Fruit fly (Drosophila melanogaster) whole organism, embryonic: ENCODE measurements around the gene CG12115.

Experiments used
- B-H1 ChIP-seq: fragments of 200-800 bp; sonication (Bioruptor generic); IDR thresholded peaks from 3 replicates; pipeline ENCODE4 v1.3.6; 2022; ENCODE audit warnings: missing biosample characterization, missing genetic modification characterization
- Blimp-1 ChIP-seq: fragments of 200-800 bp; sonication (Bioruptor generic); optimal IDR thresholded peaks from 3 replicates; lab custom pipeline; 2018; ENCODE audit warnings: missing biosample characterization, missing genetic modification characterization, mild to moderate bottlenecking, moderate library complexity, missing genetic modification reagents
- Bteb2 ChIP-seq: fragments of 200-800 bp; sonication (Bioruptor generic); optimal IDR thresholded peaks from 2 replicates; lab custom pipeline; 2016; ENCODE audit warnings: missing biosample characterization, missing genetic modification characterization
- CG10321 ChIP-seq: fragments of 200-800 bp; sonication (Bioruptor generic); IDR thresholded peaks from 2 replicates; pipeline ENCODE4 v1.3.6; 2022; ENCODE audit warnings: missing biosample characterization, missing genetic modification characterization
- CG11456 ChIP-seq: fragments of 200-800 bp; sonication (Bioruptor generic); IDR thresholded peaks from 3 replicates; pipeline ENCODE4 v1.3.6; 2022; ENCODE audit warnings: missing biosample characterization, missing genetic modification characterization
- CG15601 ChIP-seq: fragments of 200-800 bp; sonication (Bioruptor generic); optimal IDR thresholded peaks from 3 replicates; lab custom pipeline; 2019; ENCODE audit warnings: missing biosample characterization, mild to moderate bottlenecking, missing genetic modification characterization, moderate library complexity
- CG17328 ChIP-seq: fragments of 200-800 bp; sonication (Bioruptor generic); IDR thresholded peaks from 2 replicates; pipeline ENCODE4 v1.3.6; 2022; ENCODE audit warnings: missing biosample characterization, missing genetic modification characterization
- CG17612 ChIP-seq: fragments of 200-800 bp; sonication (Bioruptor generic); IDR thresholded peaks from 2 replicates; pipeline ENCODE4 v1.3.6; 2022; ENCODE audit warnings: missing biosample characterization, missing genetic modification characterization
- CG2116 ChIP-seq: fragments of 200-800 bp; sonication (Bioruptor generic); optimal IDR thresholded peaks from 3 replicates; lab custom pipeline; 2018; ENCODE audit warnings: missing biosample characterization, mild to moderate bottlenecking, missing genetic modification characterization
- CG32772 ChIP-seq: fragments of 200-800 bp; sonication (Bioruptor generic); IDR thresholded peaks from 2 replicates; pipeline ENCODE4 v1.3.6; 2022; ENCODE audit warnings: missing biosample characterization, missing genetic modification characterization
- CG33213 ChIP-seq: fragments of 200-800 bp; sonication (Bioruptor generic); optimal IDR thresholded peaks from 3 replicates; lab custom pipeline; 2016; ENCODE audit warnings: missing biosample characterization, missing genetic modification characterization
- CG34376 ChIP-seq: fragments of 200-800 bp; sonication (Bioruptor generic); optimal IDR thresholded peaks from 2 replicates; lab custom pipeline; 2018; ENCODE audit warnings: missing biosample characterization, mild to moderate bottlenecking, missing genetic modification characterization
- CG4360 ChIP-seq: fragments of 200-800 bp; sonication (Bioruptor generic); IDR thresholded peaks from 2 replicates; pipeline ENCODE4 v1.3.6; 2022; ENCODE audit warnings: missing biosample characterization, missing genetic modification characterization
- CG4424 ChIP-seq: fragments of 200-800 bp; sonication (Bioruptor generic); optimal IDR thresholded peaks from 3 replicates; lab custom pipeline; 2016; ENCODE audit warnings: missing biosample characterization, missing genetic modification characterization
- CG6765 ChIP-seq: fragments of 200-800 bp; sonication (Bioruptor generic); optimal IDR thresholded peaks from 3 replicates; lab custom pipeline; 2017; ENCODE audit warnings: missing biosample characterization, mild to moderate bottlenecking, missing genetic modification characterization
- CG7556 ChIP-seq: fragments of 200-800 bp; sonication (Bioruptor generic); optimal IDR thresholded peaks from 2 replicates; lab custom pipeline; 2017; ENCODE audit warnings: missing biosample characterization, mild to moderate bottlenecking, missing genetic modification characterization
- CG7745 ChIP-seq: fragments of 200-800 bp; sonication (Bioruptor generic); optimal IDR thresholded peaks from 2 replicates; lab custom pipeline; 2018; ENCODE audit warnings: missing biosample characterization, mild to moderate bottlenecking, missing genetic modification characterization, moderate library complexity
- CG8765 ChIP-seq: fragments of 200-800 bp; sonication (Bioruptor generic); IDR thresholded peaks from 2 replicates; pipeline ENCODE4 v1.3.6; 2022; ENCODE audit warnings: missing biosample characterization, missing genetic modification characterization
- CTCF ChIP-seq: fragments of 200-800 bp; sonication (Bioruptor generic); optimal IDR thresholded peaks from 2 replicates; lab custom pipeline; 2017; ENCODE audit warnings: missing biosample characterization, mild to moderate bottlenecking, missing genetic modification characterization, moderate library complexity
- Dek ChIP-seq: fragments of 200-800 bp; sonication (Bioruptor generic); optimal IDR thresholded peaks from 3 replicates; lab custom pipeline; 2019; ENCODE audit warnings: missing biosample characterization, mild to moderate bottlenecking, missing genetic modification characterization, moderate library complexity
- ERR ChIP-seq: fragments of 200-800 bp; sonication (Bioruptor generic); optimal IDR thresholded peaks from 2 replicates; lab custom pipeline; 2016; ENCODE audit warnings: missing biosample characterization, missing genetic modification characterization
- Elba2 ChIP-seq: fragments of 200-800 bp; sonication (Bioruptor generic); optimal IDR thresholded peaks from 3 replicates; lab custom pipeline; 2016; ENCODE audit warnings: missing biosample characterization, missing genetic modification characterization
- HLH3B ChIP-seq: fragments of 200-800 bp; sonication (Bioruptor generic); IDR thresholded peaks from 2 replicates; pipeline ENCODE4 v1.3.6; 2022; ENCODE audit warnings: missing biosample characterization, missing genetic modification characterization
- HLH4C ChIP-seq: fragments of 200-800 bp; sonication (Bioruptor generic); IDR thresholded peaks from 3 replicates; pipeline ENCODE4 v1.3.6; 2022; ENCODE audit warnings: missing biosample characterization, missing genetic modification characterization; ENCODE audit not compliant: partially characterized antibody
- Max ChIP-seq: fragments of 200-800 bp; sonication (Bioruptor generic); optimal IDR thresholded peaks from 2 replicates; lab custom pipeline; 2016; ENCODE audit warnings: missing biosample characterization, mild to moderate bottlenecking, missing genetic modification characterization
- Med ChIP-seq: fragments of 200-800 bp; sonication (Bioruptor generic); peaks from one replicate; lab custom pipeline; 2016; ENCODE audit warnings: missing biosample characterization, missing genetic modification characterization, mild to moderate bottlenecking, inconsistent platforms, moderate library complexity
- Meics ChIP-seq: fragments of 200-800 bp; sonication (Bioruptor generic); optimal IDR thresholded peaks from 2 replicates; lab custom pipeline; 2017; ENCODE audit warnings: missing biosample characterization, mild to moderate bottlenecking, missing genetic modification characterization
- Nf-YC ChIP-seq: fragments of 200-800 bp; optimal IDR thresholded peaks from 3 replicates; lab custom pipeline; 2019; ENCODE audit warnings: missing biosample characterization, mild to moderate bottlenecking, missing genetic modification characterization, moderate library complexity
- Poxn ChIP-seq: fragments of 200-800 bp; sonication (Bioruptor generic); IDR thresholded peaks from 2 replicates; pipeline ENCODE4 v1.3.6; 2022; ENCODE audit warnings: missing biosample characterization, missing genetic modification characterization
- Rfx ChIP-seq: fragments of 200-800 bp; sonication (Bioruptor generic); IDR thresholded peaks from 2 replicates; pipeline ENCODE4 v1.3.6; 2022; ENCODE audit warnings: missing biosample characterization, missing genetic modification characterization
- Sry-β ChIP-seq: fragments of 200-800 bp; sonication (Bioruptor generic); optimal IDR thresholded peaks from 2 replicates; lab custom pipeline; 2018; ENCODE audit warnings: missing biosample characterization, mild to moderate bottlenecking, missing genetic modification characterization, moderate library complexity
- caup ChIP-seq: fragments of 200-800 bp; sonication (Bioruptor generic); optimal IDR thresholded peaks from 3 replicates; lab custom pipeline; 2017; ENCODE audit warnings: missing biosample characterization, mild to moderate bottlenecking, missing genetic modification characterization, moderate library complexity; ENCODE audit not compliant: severe bottlenecking
- crc ChIP-seq: fragments of 200-800 bp; sonication (Bioruptor generic); optimal IDR thresholded peaks from 2 replicates; lab custom pipeline; 2016; ENCODE audit warnings: missing biosample characterization, missing genetic modification characterization
- dysf ChIP-seq: fragments of 200-800 bp; sonication (Bioruptor generic); IDR thresholded peaks from 3 replicates; pipeline ENCODE4 v1.3.6; 2022; ENCODE audit warnings: missing biosample characterization, missing genetic modification characterization
- ftz-f1 ChIP-seq: fragments of 200-800 bp; sonication (Bioruptor generic); optimal IDR thresholded peaks from 2 replicates; lab custom pipeline; 2016; ENCODE audit warnings: missing biosample characterization, missing genetic modification characterization
- grau ChIP-seq: fragments of 200-800 bp; optimal IDR thresholded peaks from 3 replicates; lab custom pipeline; 2019; ENCODE audit warnings: missing biosample characterization, mild to moderate bottlenecking, missing genetic modification characterization, moderate library complexity
- grn ChIP-seq: fragments of 200-800 bp; sonication (Bioruptor generic); optimal IDR thresholded peaks from 3 replicates; lab custom pipeline; 2017; ENCODE audit warnings: missing biosample characterization, missing genetic modification characterization
- gro ChIP-seq: fragments of 200-800 bp; sonication (Bioruptor generic); optimal IDR thresholded peaks from 2 replicates; lab custom pipeline; 2016; ENCODE audit warnings: missing biosample characterization, missing genetic modification characterization
- gsb ChIP-seq: fragments of 200-800 bp; sonication (Bioruptor generic); IDR thresholded peaks from 2 replicates; pipeline ENCODE4 v1.3.6; 2022; ENCODE audit warnings: missing biosample characterization, missing genetic modification characterization
- hth ChIP-seq: fragments of >200 bp; optimal IDR thresholded peaks from 2 replicates; lab custom pipeline; 2017; ENCODE audit warnings: inconsistent platforms
- kni ChIP-seq: fragments of 200-800 bp; sonication (Bioruptor generic); optimal IDR thresholded peaks from 3 replicates; lab custom pipeline; 2017; ENCODE audit warnings: mild to moderate bottlenecking, missing biosample characterization, missing genetic modification reagents, missing genetic modification characterization
- mirr ChIP-seq: fragments of 200-800 bp; sonication (Bioruptor generic); optimal IDR thresholded peaks from 3 replicates; lab custom pipeline; 2018; ENCODE audit warnings: missing biosample characterization, mild to moderate bottlenecking, missing genetic modification characterization
- nom ChIP-seq: fragments of 200-800 bp; sonication (Bioruptor generic); optimal IDR thresholded peaks from 2 replicates; lab custom pipeline; 2017; ENCODE audit warnings: missing biosample characterization, missing genetic modification characterization, mild to moderate bottlenecking, moderate library complexity, missing genetic modification reagents
- pan ChIP-seq, 4 experiments: fragments of >200 bp in 3 of 4; fragments of 200-800 bp in 1 of 4; sonication (Bioruptor generic) in 1 of 4; optimal IDR thresholded peaks in 3 of 4; IDR thresholded peaks in 1 of 4; 2 replicates each; pipeline versions ENCODE4 v1.3.6 to Lab custom; 2017 to 2022; ENCODE audit warnings: missing biosample characterization in 2 of 4, missing genetic modification characterization in 2 of 4, mixed read lengths in 1 of 4
- pnt ChIP-seq: fragments of 200-800 bp; sonication (Bioruptor generic); optimal IDR thresholded peaks from 3 replicates; lab custom pipeline; 2016; ENCODE audit warnings: missing biosample characterization, missing genetic modification characterization
- scrt ChIP-seq: fragments of 200-800 bp; sonication (Bioruptor generic); optimal IDR thresholded peaks from 2 replicates; lab custom pipeline; 2018; ENCODE audit warnings: missing biosample characterization, mild to moderate bottlenecking, missing genetic modification characterization, moderate library complexity
- seq ChIP-seq: fragments of 200-800 bp; sonication (Bioruptor generic); IDR thresholded peaks from 2 replicates; pipeline ENCODE4 v1.3.6; 2022; ENCODE audit warnings: missing biosample characterization, missing genetic modification characterization
- tgo ChIP-seq: fragments of 200-800 bp; sonication (Bioruptor generic); IDR thresholded peaks from 3 replicates; pipeline ENCODE4 v1.3.6; 2022; ENCODE audit warnings: missing biosample characterization, missing genetic modification characterization
- tio ChIP-seq: fragments of 200-800 bp; sonication (Bioruptor generic); optimal IDR thresholded peaks from 2 replicates; lab custom pipeline; 2017; ENCODE audit warnings: missing biosample characterization, missing genetic modification characterization, inconsistent platforms
- toy ChIP-seq: fragments of 200-800 bp; sonication (Bioruptor generic); IDR thresholded peaks from 2 replicates; pipeline ENCODE4 v1.3.6; 2022; ENCODE audit warnings: missing biosample characterization, missing genetic modification characterization
- zen ChIP-seq: fragments of 200-800 bp; sonication (Bioruptor generic); optimal IDR thresholded peaks from 3 replicates; lab custom pipeline; 2018; ENCODE audit warnings: missing biosample characterization, mild to moderate bottlenecking, missing genetic modification characterization, moderate library complexity
- zfh2 ChIP-seq: fragments of 200-800 bp; sonication (Bioruptor generic); optimal IDR thresholded peaks from 2 replicates; lab custom pipeline; 2016; ENCODE audit warnings: missing biosample characterization, missing genetic modification characterization

CG12115 gene

DNA sequence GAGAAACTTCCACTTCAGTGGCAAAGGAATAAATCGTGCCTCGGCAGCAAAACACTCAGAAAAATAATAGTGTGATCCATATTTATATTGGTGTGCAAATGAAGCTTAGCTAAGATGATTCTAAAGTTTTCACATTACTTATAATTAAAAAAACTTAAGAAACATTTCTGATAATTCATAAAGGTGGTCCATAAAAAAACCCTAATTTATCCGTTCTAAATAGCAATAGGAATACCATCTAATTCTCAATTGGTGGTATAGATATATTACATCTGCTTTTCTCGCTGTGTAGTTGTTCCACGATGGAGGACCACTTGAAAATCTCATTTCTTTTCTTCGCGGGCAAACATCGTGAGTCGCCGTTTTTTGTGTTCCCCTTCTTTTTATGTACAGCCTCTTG lies 35.3 kb downstream of the CG12115 start (continued):
- TF ChIP-seq pnt (GFP tag; lab: Kevin White, UChicago) (no peak), Elba2 (GFP tag; lab: Kevin White, UChicago) (no peak), ERR (peak; percentile 18), Med (GFP tag; lab: Kevin White, UChicago) (peak; percentile 63), Blimp-1 (peak; percentile 66), zfh2 (GFP tag; lab: Kevin White, UChicago) (no peak), CG10321 (no peak), tgo (peak; percentile 25; the same call in 1 of the 3 replicates), Bteb2 (GFP tag; lab: Kevin White, UChicago) (peak; percentile 44), CG4360 (GFP tag; lab: Robert Waterston, UW) (no peak), CG32772 (0 out of 2 replicates have a peak, but pooled peaks have one; percentile 21), Rfx (peak; percentile 37; the same call in 1 of the 2 replicates), seq (GFP tag; lab: Robert Waterston, UW) (0 out of 2 replicates have a peak, but pooled peaks have one; percentile 13), toy (GFP tag; lab: Robert Waterston, UW) (no peak), crc (peak; percentile 3), tio (GFP tag; lab: Kevin White, UChicago) (no peak), CG33213 (GFP tag; lab: Kevin White, UChicago) (peak; percentile 3), hth (no peak), Max (peak; percentile 46), grn (GFP tag; lab: Kevin White, UChicago) (no peak), CG15601 (tag; lab: Kevin White, UChicago) (peak; percentile 29), gsb (GFP tag; lab: Robert Waterston, UW) (no peak), zen (peak; percentile 42), CG4424 (peak; percentile 64), mirr (GFP tag; lab: Kevin White, UChicago) (no peak), Nf-YC (peak; percentile 10), gro (GFP tag; lab: Kevin White, UChicago) (peak; percentile 29), pan (optimal IDR thresholded peaks at IDR 0.05; lab: Kevin White, UChicago) (no peak), pan (GFP tag; optimal IDR thresholded peaks at IDR 0.05 in 1 of 2, IDR thresholded peaks at IDR 0.05 in 1 of 2) (peak in 1 of 2 experiments; percentile 64), ftz-f1 (no peak), B-H1 (no peak; the same call in 2 of the 3 replicates), Poxn (GFP tag; lab: Robert Waterston, UW) (no peak), scrt (GFP tag; lab: Kevin White, UChicago) (peak; percentile 39), kni (no peak), Dek (peak; percentile 25)

DNA sequence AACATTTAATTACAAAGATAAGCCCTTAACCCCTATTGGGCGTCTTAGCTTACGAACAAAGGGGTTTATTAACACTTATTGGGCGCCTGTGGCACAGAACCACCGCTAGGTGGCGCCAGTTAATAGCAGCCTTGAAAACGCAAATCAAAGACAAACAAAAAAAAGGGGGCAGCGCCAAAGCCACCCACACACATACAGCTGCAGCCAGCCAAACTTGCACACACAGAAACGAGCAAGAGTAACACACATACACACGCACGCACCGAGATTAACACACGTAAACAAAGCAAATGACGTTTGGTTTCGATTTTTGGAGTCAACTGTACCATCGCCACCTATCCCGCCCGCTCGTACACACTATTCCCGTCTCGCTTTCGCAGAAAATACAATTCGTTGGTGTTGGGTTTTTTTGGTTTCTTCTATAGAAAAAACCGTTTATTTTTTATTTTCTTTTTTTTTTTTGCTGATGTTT lies 38.2 kb downstream of the CG12115 start:
- TF ChIP-seq ftz-f1 (peak; percentile 96), CG17612 (no peak), CG11456 (peak; percentile 60; the same call in 1 of the 3 replicates), CG6765 (GFP tag; lab: Kevin White, UChicago) (peak; percentile 1), caup (GFP tag; lab: Kevin White, UChicago) (no peak), CG2116 (peak; percentile 27), kni (peak; percentile 76), CG7745 (no peak), CG15601 (tag; lab: Kevin White, UChicago) (peak; percentile 24), CTCF (peak; percentile 95), CG8765 (GFP tag; lab: Robert Waterston, UW) (no peak), CG34376 (GFP tag; lab: Kevin White, UChicago) (peak; percentile 59), CG7556 (GFP tag; lab: Kevin White, UChicago) (peak; percentile 32), HLH4C (GFP tag; lab: Robert Waterston, UW) (0 out of 3 replicates have a peak, but pooled peaks have one; percentile 29), Meics (GFP tag; lab: Kevin White, UChicago) (peak; percentile 49), dysf (GFP tag; lab: Robert Waterston, UW) (peak; percentile 34; the same call in 1 of the 3 replicates), nom (peak; percentile 72), Sry-β (GFP tag; lab: Kevin White, UChicago) (no peak), HLH3B (GFP tag; lab: Robert Waterston, UW) (peak; percentile 53; the same call in 1 of the 2 replicates), CG17328 (GFP tag; lab: Robert Waterston, UW) (0 out of 2 replicates have a peak, but pooled peaks have one; percentile 11), grau (peak; percentile 44)
